Fruit fly (Drosophila melanogaster): ENCODE measurements around the gene CG46468.

DNA sequence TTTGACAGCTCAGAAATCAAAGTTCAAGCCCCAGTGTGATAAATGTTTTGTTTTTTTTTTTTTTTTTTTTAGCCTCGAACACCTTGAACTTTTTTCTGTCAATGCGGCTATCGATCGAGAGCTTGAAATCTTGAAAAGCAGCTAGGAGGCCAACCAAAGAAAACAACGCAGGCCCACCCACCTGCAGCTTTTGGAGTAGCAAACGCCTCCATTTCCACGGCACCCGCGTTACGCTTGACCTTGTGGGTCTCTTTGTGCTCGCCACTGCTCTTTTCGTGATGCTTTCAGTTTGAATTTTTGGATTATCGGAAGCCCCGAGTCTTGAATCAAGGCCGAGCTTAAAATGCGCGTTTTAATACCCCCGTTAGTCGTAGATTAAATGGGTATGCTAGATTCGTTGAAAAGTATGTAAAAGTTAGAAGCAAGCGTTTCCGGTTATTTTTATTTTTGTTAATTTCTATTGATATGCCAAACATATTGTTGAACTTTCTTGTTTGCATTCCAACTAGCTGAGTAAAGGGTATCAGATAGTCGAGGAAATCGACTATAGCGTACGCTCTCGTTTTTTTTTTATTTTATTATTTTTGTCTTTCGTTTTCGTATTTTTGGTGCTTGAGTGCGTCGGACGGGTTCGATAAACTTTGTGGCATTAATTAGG lies 62.3 kb downstream of the CG46468 start:
- TF ChIP-seq CG8478 (optimal IDR thresholded peaks at IDR 0.05) = no peak
- no peak for TF ChIP-seq EcR (GFP tag; optimal IDR thresholded peaks at IDR 0.05)
